Fruit fly (Drosophila melanogaster) whole organism, embryonic: Measurements from ENCODE around the gene CG12010.

Source experiments
- Ada2b ChIP-seq: fragments of 200-800 bp; sonication (Bioruptor generic); IDR thresholded peaks from 2 replicates; pipeline ENCODE4 v1.3.6; 2022; ENCODE audit warnings: missing biosample characterization, missing genetic modification characterization
- CG10274 ChIP-seq: fragments of 200-800 bp; sonication (Bioruptor generic); optimal IDR thresholded peaks from 3 replicates; lab custom pipeline; 2017; ENCODE audit warnings: missing biosample characterization, mild to moderate bottlenecking, missing genetic modification characterization
- CG10565 ChIP-seq: fragments of 200-800 bp; sonication (Bioruptor generic); optimal IDR thresholded peaks from 3 replicates; lab custom pipeline; 2016; ENCODE audit warnings: missing biosample characterization, mild to moderate bottlenecking, missing genetic modification characterization
- CG11085 ChIP-seq: fragments of 200-800 bp; sonication (Bioruptor generic); IDR thresholded peaks from 2 replicates; pipeline ENCODE4 v1.3.6; 2022; ENCODE audit warnings: missing biosample characterization, missing genetic modification characterization
- CG12299 ChIP-seq: fragments of 200-800 bp; sonication (Bioruptor generic); optimal IDR thresholded peaks from 2 replicates; lab custom pipeline; 2018; ENCODE audit warnings: missing biosample characterization, mild to moderate bottlenecking, missing genetic modification characterization
- CG14667 ChIP-seq: fragments of 200-800 bp; sonication (Bioruptor generic); IDR thresholded peaks from 2 replicates; pipeline ENCODE4 v1.3.6; 2022; ENCODE audit warnings: missing biosample characterization, missing genetic modification characterization
- CG17186 ChIP-seq: fragments of 200-800 bp; sonication (Bioruptor generic); optimal IDR thresholded peaks from 3 replicates; lab custom pipeline; 2017; ENCODE audit warnings: missing biosample characterization, missing genetic modification reagents, missing genetic modification characterization
- CG17361 ChIP-seq: fragments of 200-800 bp; sonication (Bioruptor generic); IDR thresholded peaks from 3 replicates; pipeline ENCODE4 v1.3.6; 2022; ENCODE audit warnings: missing biosample characterization, missing genetic modification characterization
- CG18011 ChIP-seq: fragments of 200-800 bp; sonication (Bioruptor generic); optimal IDR thresholded peaks from 2 replicates; lab custom pipeline; 2017; ENCODE audit warnings: missing biosample characterization, missing genetic modification characterization, mild to moderate bottlenecking, moderate library complexity, missing genotype
- CG18476 ChIP-seq: fragments of 200-800 bp; sonication (Bioruptor generic); optimal IDR thresholded peaks from 2 replicates; lab custom pipeline; 2016; ENCODE audit warnings: missing biosample characterization, mild to moderate bottlenecking, missing genetic modification characterization
- CG2202 ChIP-seq: fragments of 200-800 bp; sonication (Bioruptor generic); optimal IDR thresholded peaks from 2 replicates; lab custom pipeline; 2018; ENCODE audit warnings: missing biosample characterization, mild to moderate bottlenecking, missing genetic modification characterization
- CG4282 ChIP-seq: fragments of 200-800 bp; sonication (Bioruptor generic); optimal IDR thresholded peaks from 2 replicates; lab custom pipeline; 2016; ENCODE audit warnings: missing biosample characterization, missing genetic modification characterization
- CG4360 ChIP-seq: fragments of 200-800 bp; sonication (Bioruptor generic); IDR thresholded peaks from 2 replicates; pipeline ENCODE4 v1.3.6; 2022; ENCODE audit warnings: missing biosample characterization, missing genetic modification characterization
- CG5180 ChIP-seq: fragments of 200-800 bp; sonication (Bioruptor generic); optimal IDR thresholded peaks from 3 replicates; lab custom pipeline; 2017; ENCODE audit warnings: missing biosample characterization, missing genetic modification characterization, mild to moderate bottlenecking, moderate library complexity, missing genetic modification reagents
- CG6272 ChIP-seq: fragments of 200-800 bp; sonication (Bioruptor generic); IDR thresholded peaks from 2 replicates; pipeline ENCODE4 v1.3.6; 2022; ENCODE audit warnings: missing biosample characterization, missing genetic modification characterization
- CG7372 ChIP-seq: fragments of 200-800 bp; sonication (Bioruptor generic); IDR thresholded peaks from 2 replicates; pipeline ENCODE4 v1.3.6; 2022; ENCODE audit warnings: missing biosample characterization, missing genetic modification characterization
- CG7786 ChIP-seq: fragments of 200-800 bp; sonication (Bioruptor generic); optimal IDR thresholded peaks from 2 replicates; lab custom pipeline; 2016; ENCODE audit warnings: missing biosample characterization, missing genetic modification characterization
- D ChIP-seq, 2 experiments: fragments of 200-800 bp in 1 of 2; fragments of >200 bp in 1 of 2; sonication (Bioruptor generic) in 1 of 2; optimal IDR thresholded peaks; 2 replicates in 1 of 2; 3 replicates in 1 of 2; lab custom pipeline; 2017; ENCODE audit warnings: mild to moderate bottlenecking in 1 of 2, missing biosample characterization in 1 of 2, missing genetic modification characterization in 1 of 2, missing genetic modification reagents in 1 of 2
- Dp ChIP-seq: fragments of 200-800 bp; sonication (Bioruptor generic); optimal IDR thresholded peaks from 2 replicates; lab custom pipeline; 2018; ENCODE audit warnings: missing biosample characterization, mild to moderate bottlenecking, missing genetic modification characterization, moderate library complexity
- Dref ChIP-seq: fragments of 200-800 bp; sonication (Bioruptor generic); IDR thresholded peaks from 2 replicates; pipeline ENCODE4 v1.3.6; 2022; ENCODE audit warnings: missing biosample characterization, missing genetic modification characterization
- E2f1 ChIP-seq: fragments of 200-800 bp; sonication (Bioruptor generic); IDR thresholded peaks from 2 replicates; pipeline ENCODE4 v1.3.6; 2022; ENCODE audit warnings: missing biosample characterization, missing genetic modification characterization
- ERR ChIP-seq: fragments of 200-800 bp; sonication (Bioruptor generic); optimal IDR thresholded peaks from 2 replicates; lab custom pipeline; 2016; ENCODE audit warnings: missing biosample characterization, missing genetic modification characterization
- Fer2 ChIP-seq: fragments of 200-800 bp; sonication (Bioruptor generic); optimal IDR thresholded peaks from 2 replicates; lab custom pipeline; 2018; ENCODE audit warnings: missing biosample characterization, mild to moderate bottlenecking, missing genetic modification characterization, moderate library complexity
- GATAe ChIP-seq: fragments of 200-800 bp; sonication (Bioruptor generic); conservative IDR thresholded peaks from 2 replicates; pipeline ENCODE4 v1.3.6; 2022; ENCODE audit warnings: missing biosample characterization, missing genetic modification characterization
- Gsc ChIP-seq: fragments of 200-800 bp; sonication (Bioruptor generic); IDR thresholded peaks from 2 replicates; pipeline ENCODE4 v1.3.6; 2022; ENCODE audit warnings: missing biosample characterization, missing genetic modification characterization
- Hsf ChIP-seq: fragments of 200-800 bp; sonication (Bioruptor generic); optimal IDR thresholded peaks from 3 replicates; lab custom pipeline; 2016; ENCODE audit warnings: missing biosample characterization, missing genetic modification characterization
- Neu2 ChIP-seq: fragments of 200-800 bp; sonication (Bioruptor generic); optimal IDR thresholded peaks from 3 replicates; lab custom pipeline; 2016; ENCODE audit warnings: missing biosample characterization, missing genetic modification characterization, borderline replicate concordance
- Spps ChIP-seq: fragments of 200-800 bp; sonication (Bioruptor generic); optimal IDR thresholded peaks from 2 replicates; lab custom pipeline; 2018; ENCODE audit warnings: missing biosample characterization, mild to moderate bottlenecking, missing genetic modification characterization
- Tbp ChIP-seq: fragments of >200 bp; optimal IDR thresholded peaks from 2 replicates; lab custom pipeline; 2018; ENCODE audit warnings: missing biosample characterization, missing genetic modification characterization
- aop ChIP-seq: fragments of 200-800 bp; sonication (Bioruptor generic); IDR thresholded peaks from 2 replicates; pipeline ENCODE4 v1.3.6; 2022; ENCODE audit warnings: missing biosample characterization, missing genetic modification characterization
- ci ChIP-seq: fragments of 200-800 bp; sonication (Bioruptor generic); IDR thresholded peaks from 3 replicates; pipeline ENCODE4 v1.3.6; 2022; ENCODE audit warnings: missing biosample characterization, missing genetic modification characterization
- cwo ChIP-seq: fragments of 200-800 bp; sonication (Bioruptor generic); optimal IDR thresholded peaks from 3 replicates; lab custom pipeline; 2017; ENCODE audit warnings: missing biosample characterization, missing genetic modification characterization, mild to moderate bottlenecking, moderate library complexity, missing genetic modification reagents
- fd96Cb ChIP-seq: fragments of 200-800 bp; sonication (Bioruptor generic); optimal IDR thresholded peaks from 2 replicates; lab custom pipeline; 2018; ENCODE audit warnings: missing biosample characterization, mild to moderate bottlenecking, missing genetic modification characterization, moderate library complexity
- fu2 ChIP-seq: fragments of 200-800 bp; sonication (Bioruptor generic); optimal IDR thresholded peaks from 2 replicates; lab custom pipeline; 2016; ENCODE audit warnings: missing biosample characterization, missing genetic modification characterization
- ind ChIP-seq: fragments of 200-800 bp; sonication (Bioruptor generic); optimal IDR thresholded peaks from 3 replicates; lab custom pipeline; 2016; ENCODE audit warnings: missing biosample characterization, missing genetic modification characterization
- lab ChIP-seq: fragments of 200-800 bp; sonication (Bioruptor generic); optimal IDR thresholded peaks from 3 replicates; lab custom pipeline; 2017; ENCODE audit warnings: missing biosample characterization, missing genetic modification characterization, mild to moderate bottlenecking, moderate library complexity, missing genetic modification reagents
- lmd ChIP-seq: fragments of 200-800 bp; sonication (Bioruptor generic); IDR thresholded peaks from 2 replicates; pipeline ENCODE4 v1.3.6; 2022; ENCODE audit warnings: missing biosample characterization, missing genetic modification characterization
- lov ChIP-seq, 2 experiments: fragments of 200-800 bp in 1 of 2; fragments of >200 bp in 1 of 2; sonication (Bioruptor generic) in 1 of 2; IDR thresholded peaks in 1 of 2; optimal IDR thresholded peaks in 1 of 2; 2 replicates in 1 of 2; 3 replicates in 1 of 2; pipeline versions ENCODE4 v1.3.6 to Lab custom; 2017 to 2022; ENCODE audit warnings: missing biosample characterization in 1 of 2, missing genetic modification characterization in 1 of 2
- pros ChIP-seq: fragments of 200-800 bp; sonication (Bioruptor generic); optimal IDR thresholded peaks from 3 replicates; lab custom pipeline; 2019; ENCODE audit warnings: missing biosample characterization, mild to moderate bottlenecking, missing genetic modification characterization, moderate library complexity
- sc ChIP-seq, 3 experiments: fragments of >200 bp in 2 of 3; fragments of 200-800 bp in 1 of 3; sonication (Bioruptor generic) in 1 of 3; optimal IDR thresholded peaks; 2 replicates in 2 of 3; 3 replicates in 1 of 3; lab custom pipeline; 2017; ENCODE audit warnings: mild to moderate bottlenecking in 1 of 3, missing biosample characterization in 1 of 3, missing genetic modification characterization in 1 of 3, missing genetic modification reagents in 1 of 3
- stc ChIP-seq: fragments of 200-800 bp; sonication (Bioruptor generic); IDR thresholded peaks from 2 replicates; pipeline ENCODE4 v1.3.6; 2022; ENCODE audit warnings: missing biosample characterization, missing genetic modification characterization
- sug ChIP-seq: fragments of 200-800 bp; optimal IDR thresholded peaks from 2 replicates; lab custom pipeline; 2019; ENCODE audit warnings: missing biosample characterization, mild to moderate bottlenecking, missing genetic modification characterization, moderate library complexity
- zf30C ChIP-seq: fragments of 200-800 bp; sonication (Bioruptor generic); optimal IDR thresholded peaks from 3 replicates; lab custom pipeline; 2018; ENCODE audit warnings: missing biosample characterization, mild to moderate bottlenecking, missing genetic modification characterization

Gene CG12010

DNA sequence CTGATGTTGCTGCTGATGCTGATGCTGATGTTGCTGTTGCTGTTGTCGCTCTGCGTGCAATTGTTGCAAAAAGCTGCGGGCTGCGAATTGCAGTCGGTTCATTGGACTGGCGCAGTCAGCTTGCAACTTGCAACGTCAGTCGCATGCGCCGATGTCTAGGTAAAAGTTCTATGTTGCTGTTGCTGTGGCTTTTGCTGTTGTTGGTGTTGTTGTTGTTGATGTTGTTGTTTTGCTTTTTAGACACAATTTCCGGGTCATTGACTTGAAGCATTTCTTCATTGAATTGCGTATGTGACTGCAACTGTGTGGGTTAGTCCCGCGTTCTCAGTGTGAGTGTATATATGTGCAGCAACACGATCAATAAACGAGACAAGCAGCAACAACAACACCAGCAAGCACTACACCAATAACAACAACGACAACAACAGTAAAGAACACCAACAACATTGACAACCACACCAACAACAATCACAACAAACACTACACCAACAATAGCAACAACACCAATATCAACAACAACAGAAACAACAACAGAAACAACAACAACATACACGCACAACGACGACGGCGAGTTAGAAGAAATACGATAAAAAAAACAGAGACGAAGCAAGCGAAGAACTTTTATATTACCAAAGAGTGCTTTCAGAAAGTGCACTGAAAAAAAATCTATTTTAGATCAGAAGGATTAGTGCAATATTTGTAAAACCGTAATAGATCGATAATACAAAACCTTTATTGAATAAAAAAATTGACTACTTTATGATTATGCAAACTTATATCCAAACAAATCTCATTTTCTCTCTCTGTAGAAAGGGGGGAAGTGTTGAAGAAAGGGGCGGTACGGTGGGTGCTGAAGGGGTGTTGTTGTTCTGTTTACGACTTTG is 20.1 kb downstream of the CG12010 start (continued):
- TF ChIP-seq sug (tag; lab: Kevin White, UChicago) (peak; percentile 45), Ada2b (GFP tag; lab: Robert Waterston, UW) (peak; percentile 80), aop (peak; percentile 55; the same call in 1 of the 2 replicates)

DNA sequence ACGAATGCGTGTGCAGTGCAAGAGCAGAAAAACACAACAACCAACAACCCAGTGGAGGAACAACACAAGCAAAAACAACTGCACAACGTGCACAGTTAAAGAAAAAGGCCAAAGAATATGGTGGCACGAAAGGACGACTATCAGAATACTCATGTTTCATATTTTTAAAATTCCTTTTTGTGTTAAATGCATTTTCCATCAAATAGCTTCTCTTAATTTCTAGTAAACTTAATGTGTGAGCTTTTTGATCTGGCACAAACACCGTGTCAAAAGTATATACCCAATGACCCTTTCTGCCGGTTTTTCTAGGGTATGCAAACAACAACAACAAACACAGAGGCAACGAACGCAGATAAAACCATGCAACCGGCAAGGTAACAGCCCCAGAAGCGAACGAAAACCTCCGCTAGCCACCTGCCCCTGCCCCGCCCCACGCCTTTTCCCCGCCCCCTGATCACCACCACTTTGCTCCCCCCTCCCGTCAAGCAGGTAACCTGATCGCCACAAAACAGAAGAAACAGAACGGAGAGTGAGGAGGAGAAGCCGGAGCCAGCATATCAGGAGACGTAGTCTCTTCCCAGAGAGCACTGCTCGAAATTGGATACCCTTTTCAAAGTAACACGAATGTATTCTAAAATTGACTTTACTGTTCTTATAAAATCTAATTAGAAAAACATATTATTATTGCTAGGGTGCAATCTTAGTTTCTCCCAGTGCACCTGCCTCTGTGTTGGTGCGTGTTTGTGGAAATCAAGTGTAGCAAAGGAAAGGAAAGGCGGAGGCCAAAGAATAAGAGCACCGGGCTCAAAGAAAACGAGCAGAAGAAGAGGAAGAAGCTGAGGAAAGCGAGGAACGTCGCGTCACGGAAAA is 21.0 kb downstream of the CG12010 start:
- TF ChIP-seq E2f1 (GFP tag; lab: Robert Waterston, UW) (peak; percentile 89), Spps (tag; lab: Kevin White, UChicago) (peak; percentile 78), GATAe (GFP tag; lab: Robert Waterston, UW) (no peak), CG12299 (tag; lab: Kevin White, UChicago) (peak; percentile 49), fu2 (peak; percentile 13), pros (peak; percentile 99), CG11085 (GFP tag; lab: Robert Waterston, UW) (peak; percentile 68), ci (GFP tag; lab: Robert Waterston, UW) (peak; percentile 97), lab (GFP tag; lab: Kevin White, UChicago) (peak; percentile 40), CG14667 (GFP tag; lab: Robert Waterston, UW) (peak; percentile 87), zf30C (GFP tag; lab: Kevin White, UChicago) (peak; percentile 99), Dp (GFP tag; lab: Kevin White, UChicago) (no peak), CG10565 (GFP tag; lab: Kevin White, UChicago) (peak; percentile 79), sc (optimal IDR thresholded peaks at IDR 0.05; lab: Kevin White, UChicago) (no peak), sc (GFP tag; optimal IDR thresholded peaks at IDR 0.05; lab: Kevin White, UChicago) (peak; percentile 97), lov (optimal IDR thresholded peaks at IDR 0.05; lab: Kevin White, UChicago) (no peak), lov (GFP tag; IDR thresholded peaks at IDR 0.05; lab: Robert Waterston, UW) (peak; percentile 98), Hsf (GFP tag; lab: Kevin White, UChicago) (peak; percentile 93), CG4360 (peak; percentile 95), CG2202 (tag; lab: Kevin White, UChicago) (peak; percentile 92), Fer2 (tag; lab: Kevin White, UChicago) (no peak), stc (peak; percentile 80), CG18011 (GFP tag; lab: Kevin White, UChicago) (peak; percentile 46), Dref (0 out of 2 replicates have a peak, but pooled peaks have one; percentile 2), CG7786 (GFP tag; lab: Kevin White, UChicago) (peak; percentile 85), lmd (GFP tag; lab: Robert Waterston, UW) (peak; percentile 90), D (optimal IDR thresholded peaks at IDR 0.05; lab: Kevin White, UChicago) (no peak), D (GFP tag; optimal IDR thresholded peaks at IDR 0.05; lab: Kevin White, UChicago) (peak; percentile 92), Tbp (GFP tag; lab: Kevin White, UChicago) (no peak), Neu2 (peak; percentile 56), CG17186 (peak; percentile 73), cwo (GFP tag; lab: Kevin White, UChicago) (peak; percentile 1), ind (GFP tag; lab: Kevin White, UChicago) (peak; percentile 73), CG17361 (GFP tag; lab: Robert Waterston, UW) (peak; percentile 96), ERR (GFP tag; lab: Kevin White, UChicago) (peak; percentile 87), CG7372 (GFP tag; lab: Robert Waterston, UW) (peak; percentile 49), fd96Cb (tag; lab: Kevin White, UChicago) (peak; percentile 93), Gsc (GFP tag; lab: Robert Waterston, UW) (peak; percentile 83), CG6272 (GFP tag; lab: Robert Waterston, UW) (peak; percentile 88), CG18476 (GFP tag; lab: Kevin White, UChicago) (peak; percentile 53), CG10274 (peak; percentile 47), CG5180 (peak; percentile 16), CG4282 (peak; percentile 72)
